Worm (Caenorhabditis elegans): Measurements from ENCODE around the gene F32F2.4.

DNA sequence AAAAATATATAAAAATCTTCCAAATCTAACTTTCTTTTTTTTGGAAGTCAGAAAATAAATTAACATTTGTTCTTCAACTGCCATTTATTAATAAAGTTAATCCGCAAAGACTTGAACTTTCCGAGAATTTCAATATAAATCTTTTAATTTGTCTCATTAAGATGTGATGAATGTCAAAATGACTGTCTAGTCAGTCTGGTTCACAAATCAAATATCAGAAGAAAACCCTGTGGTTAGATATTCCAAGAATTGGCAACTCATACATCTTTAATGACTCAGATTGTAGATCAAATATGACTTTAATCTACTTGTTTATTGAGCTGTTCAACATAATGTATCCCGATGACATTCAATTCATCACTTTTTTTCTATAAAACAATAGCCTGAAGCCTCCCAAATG is 10.4 kb upstream of the F32F2.4 start:
- TF ChIP-seq flt-1 (GFP tag; IDR thresholded peaks at IDR 0.05) (no peak), med-1 (GFP tag; optimal IDR thresholded peaks at IDR 0.05; ENCODE audit: insufficient read depth) (no peak), ztf-29 (GFP tag; IDR thresholded peaks at IDR 0.05) (no peak), ztf-23 (GFP tag; IDR thresholded peaks at IDR 0.05) (no peak), klf-2 (GFP tag; conservative IDR thresholded peaks at IDR 0.05) (no peak)
